Worm (Caenorhabditis elegans) whole organism, L2 larva: Measurements from ENCODE around the gene abf-6.
A peak's percentile ranks its signal among the peaks of the same experiment; 100 is the strongest.

ENCODE experiments used
- F13H6.1 ChIP-seq: sonication (generic microtip); optimal IDR thresholded peaks from 2 replicates; lab custom pipeline; 2016; ENCODE audit warnings: missing genetic modification characterization, missing compliant biosample characterization
- ZK546.5 ChIP-seq: sonication (generic microtip); optimal IDR thresholded peaks from 2 replicates; lab custom pipeline; 2017; ENCODE audit warnings: missing biosample characterization, missing genetic modification characterization
- aly-2 ChIP-seq: fragments of 150-350 bp; optimal IDR thresholded peaks from 2 replicates; lab custom pipeline; 2014; ENCODE audit warnings: missing biosample characterization, missing genetic modification characterization
- blmp-1 ChIP-seq: sonication (generic microtip); optimal IDR thresholded peaks from 2 replicates; lab custom pipeline; 2017; ENCODE audit warnings: missing genetic modification characterization, mild to moderate bottlenecking, missing compliant biosample characterization, antibody characterized with exemption, moderate library complexity; ENCODE audit not compliant: insufficient read depth
- ceh-16 ChIP-seq: fragments of 150-350 bp; optimal IDR thresholded peaks from 2 replicates; lab custom pipeline; 2014; ENCODE audit warnings: missing biosample characterization, missing genetic modification characterization
- ceh-82 ChIP-seq: fragments of 150-350 bp; optimal IDR thresholded peaks from 2 replicates; lab custom pipeline; 2014; ENCODE audit warnings: missing biosample characterization, missing genetic modification characterization
- crh-2 ChIP-seq: sonication (generic microtip); optimal IDR thresholded peaks from 2 replicates; lab custom pipeline; 2017; ENCODE audit warnings: missing biosample characterization, missing genetic modification characterization
- egl-27 ChIP-seq: sonication (generic microtip); optimal IDR thresholded peaks from 3 replicates; lab custom pipeline; 2017; ENCODE audit warnings: missing biosample characterization, missing genetic modification reagents, missing genetic modification characterization
- fos-1 ChIP-seq: fragments of 150-350 bp; optimal IDR thresholded peaks from 2 replicates; lab custom pipeline; 2014; ENCODE audit warnings: missing biosample characterization, missing genetic modification characterization
- lin-11 ChIP-seq: fragments of 150-350 bp; sonication (generic microtip); optimal IDR thresholded peaks from 2 replicates; lab custom pipeline; 2014; ENCODE audit warnings: missing biosample characterization, missing genetic modification characterization, inconsistent platforms, mixed read lengths
- lin-13 ChIP-seq: fragments of 150-350 bp; optimal IDR thresholded peaks from 2 replicates; lab custom pipeline; 2014; ENCODE audit warnings: missing biosample characterization, missing genetic modification reagents, missing genetic modification characterization
- mab-5 ChIP-seq: fragments of 150-350 bp; optimal IDR thresholded peaks from 2 replicates; lab custom pipeline; 2014; ENCODE audit warnings: missing biosample characterization, missing genetic modification characterization
- mdl-1 ChIP-seq, 2 experiments: fragments of 150-350 bp in 1 of 2; sonication (generic microtip) in 1 of 2; optimal IDR thresholded peaks; 2 replicates each; lab custom pipeline; 2017; ENCODE audit warnings: missing biosample characterization in 2 of 2, missing genetic modification characterization in 2 of 2
- nhr-10 ChIP-seq: sonication (generic microtip); optimal IDR thresholded peaks from 2 replicates; lab custom pipeline; 2017; ENCODE audit warnings: missing biosample characterization, missing genetic modification characterization
- nhr-11 ChIP-seq: fragments of 150-350 bp; optimal IDR thresholded peaks from 2 replicates; lab custom pipeline; 2014; ENCODE audit warnings: missing biosample characterization, missing genetic modification characterization
- nhr-129 ChIP-seq: fragments of 150-350 bp; optimal IDR thresholded peaks from 2 replicates; lab custom pipeline; 2014; ENCODE audit warnings: missing biosample characterization, missing genetic modification characterization
- nhr-21 ChIP-seq: fragments of 150-350 bp; optimal IDR thresholded peaks from 2 replicates; lab custom pipeline; 2014; ENCODE audit warnings: missing biosample characterization, missing genetic modification characterization
- nhr-237 ChIP-seq: fragments of 150-350 bp; optimal IDR thresholded peaks from 2 replicates; lab custom pipeline; 2014; ENCODE audit warnings: missing biosample characterization, missing genetic modification characterization
- nhr-25 ChIP-seq: fragments of 150-350 bp; sonication (generic microtip); optimal IDR thresholded peaks from 3 replicates; lab custom pipeline; 2014; ENCODE audit warnings: missing biosample characterization, missing genetic modification characterization
- nhr-6 ChIP-seq: fragments of 150-350 bp; optimal IDR thresholded peaks from 2 replicates; lab custom pipeline; 2014; ENCODE audit warnings: missing biosample characterization, missing genetic modification characterization
- peb-1 ChIP-seq: fragments of 150-350 bp; optimal IDR thresholded peaks from 2 replicates; lab custom pipeline; 2014; ENCODE audit warnings: missing biosample characterization, missing genetic modification characterization
- sem-4 ChIP-seq: fragments of 150-350 bp; optimal IDR thresholded peaks from 2 replicates; lab custom pipeline; 2014; ENCODE audit warnings: missing biosample characterization, missing genetic modification reagents, missing genetic modification characterization
- skn-1 ChIP-seq: sonication (generic microtip); optimal IDR thresholded peaks from 2 replicates; lab custom pipeline; 2017; ENCODE audit warnings: missing biosample characterization, missing genetic modification characterization
- sma-3 ChIP-seq: sonication (generic microtip); optimal IDR thresholded peaks from 2 replicates; lab custom pipeline; 2016; ENCODE audit warnings: missing genetic modification reagents, missing genetic modification characterization, missing compliant biosample characterization
- sma-9 ChIP-seq, 2 experiments: fragments of 150-350 bp in 1 of 2; sonication (generic microtip) in 1 of 2; optimal IDR thresholded peaks; 2 replicates each; lab custom pipeline; 2014 to 2016; ENCODE audit warnings: missing genetic modification characterization in 2 of 2, mild to moderate bottlenecking in 1 of 2, missing biosample characterization in 1 of 2, missing compliant biosample characterization in 1 of 2, missing genetic modification reagents in 1 of 2, moderate library complexity in 1 of 2
- snpc-4 ChIP-seq: fragments of 150-350 bp; optimal IDR thresholded peaks from 2 replicates; lab custom pipeline; 2014; ENCODE audit warnings: missing biosample characterization, missing genetic modification characterization
- unc-39 ChIP-seq: fragments of 150-350 bp; optimal IDR thresholded peaks from 2 replicates; lab custom pipeline; 2014; ENCODE audit warnings: missing biosample characterization, missing genetic modification characterization
- unc-55 ChIP-seq: fragments of 150-350 bp; sonication (generic microtip); optimal IDR thresholded peaks from 3 replicates; lab custom pipeline; 2014; ENCODE audit warnings: missing biosample characterization, missing genetic modification reagents, missing genetic modification characterization
- zag-1 ChIP-seq: fragments of 150-350 bp; optimal IDR thresholded peaks from 2 replicates; lab custom pipeline; 2014; ENCODE audit warnings: missing biosample characterization, missing genetic modification characterization
- ztf-1 ChIP-seq: fragments of 200-800 bp; sonication (Bioruptor generic); conservative IDR thresholded peaks from 2 replicates; pipeline ENCODE4 v1.3.6; 2022; ENCODE audit warnings: missing genetic modification characterization, missing compliant biosample characterization
- ztf-11 ChIP-seq: sonication (generic microtip); optimal IDR thresholded peaks from 2 replicates; lab custom pipeline; 2017; ENCODE audit warnings: missing biosample characterization, missing genetic modification characterization

Gene abf-6

DNA sequence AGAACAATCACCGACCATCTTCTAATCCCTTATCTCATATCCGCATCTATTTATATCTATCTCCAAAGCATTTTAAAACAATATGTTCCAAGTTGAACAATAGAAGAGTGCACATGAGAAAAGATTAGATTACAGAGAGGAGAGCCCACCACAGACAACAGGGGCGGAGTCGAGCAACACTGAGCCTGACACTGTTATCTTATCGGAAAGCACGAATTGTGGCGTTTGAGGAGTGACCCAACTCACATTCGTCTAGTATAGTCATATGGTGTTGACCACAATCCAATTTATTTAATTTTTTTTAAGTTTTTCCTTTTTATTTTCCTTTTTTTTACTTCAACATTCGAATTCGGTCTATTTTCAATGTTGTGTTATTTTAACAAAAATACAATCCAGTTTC is 13.2 kb upstream of the abf-6 start:
- TF ChIP-seq ztf-11 (tag; lab: Kevin White, UChicago) (no peak), nhr-11 (tag; lab: Kevin White, UChicago) (no peak), sma-9 (GFP tag; optimal IDR thresholded peaks at IDR 0.05; lab: Kevin White, UChicago) (peak; percentile 37), sma-9 (tag; optimal IDR thresholded peaks at IDR 0.05; lab: Kevin White, UChicago) (no peak), sma-3 (no peak), nhr-25 (tag; lab: Kevin White, UChicago) (no peak), skn-1 (no peak), fos-1 (peak; percentile 25), nhr-237 (tag; lab: Kevin White, UChicago) (no peak), F13H6.1 (tag; lab: Kevin White, UChicago) (peak; percentile 39), peb-1 (tag; lab: Kevin White, UChicago) (no peak), zag-1 (tag; lab: Kevin White, UChicago) (no peak), egl-27 (tag; lab: Kevin White, UChicago) (no peak)

DNA sequence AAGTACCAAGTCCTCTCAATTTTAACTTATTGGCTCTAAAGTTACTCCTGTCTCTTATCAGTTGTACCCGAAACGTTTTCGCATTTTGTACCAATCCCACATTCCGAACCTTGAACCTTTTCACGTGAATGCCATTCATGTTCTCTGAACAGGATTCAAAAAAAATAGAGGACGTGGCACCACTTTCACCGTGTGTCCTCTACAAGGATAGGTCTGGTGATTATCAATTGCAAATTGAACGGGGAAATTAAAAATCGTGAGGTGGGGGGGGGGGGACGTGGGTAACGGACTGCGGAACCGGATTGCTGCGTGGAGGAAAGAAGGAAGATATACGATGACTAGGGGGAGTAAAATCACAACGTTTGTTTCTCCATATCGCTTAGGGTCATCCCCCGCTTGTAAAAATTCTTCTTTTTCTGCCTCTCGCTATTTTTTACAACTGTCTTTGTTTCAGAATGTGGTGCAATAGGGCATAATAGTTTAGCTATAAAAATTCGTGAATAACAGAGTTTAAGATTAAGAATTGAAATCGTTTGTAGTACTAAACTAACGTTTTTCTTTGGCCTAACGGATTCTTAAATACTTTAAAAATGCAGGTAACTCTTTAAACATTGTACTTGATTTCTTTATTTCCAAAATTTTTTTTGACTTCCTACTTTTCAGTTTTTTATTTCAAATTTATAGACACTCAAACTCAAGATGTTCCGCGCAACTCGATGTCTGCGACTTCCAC is 12.0 kb upstream of the abf-6 start, which contains the start of gene alh-13:
alh-13 (plus strand) TSS at position 683 of the 733 bp plus-strand sequence.
- TF ChIP-seq mab-5 (tag; lab: Kevin White, UChicago) = no peak
- no peak for TF ChIP-seq sem-4 (tag; lab: Kevin White, UChicago)
- no peak for TF ChIP-seq fos-1
- peak; percentile 54 for TF ChIP-seq blmp-1 (tag; lab: Kevin White, UChicago)
- TF ChIP-seq mdl-1 (tag; optimal IDR thresholded peaks at IDR 0.05; lab: Kevin White, UChicago) = peak in 1 of 2 experiments; percentile 11
- TF ChIP-seq crh-2 = peak; percentile 31
- TF ChIP-seq nhr-21 (tag; lab: Kevin White, UChicago) = peak; percentile 62
- TF ChIP-seq unc-39 (tag; lab: Kevin White, UChicago) = no peak
- no peak for TF ChIP-seq nhr-10 (tag; lab: Kevin White, UChicago)
- TF ChIP-seq ceh-82 (tag; lab: Kevin White, UChicago) = no peak
- no peak for TF ChIP-seq snpc-4 (tag; lab: Kevin White, UChicago)
- TF ChIP-seq, all 48 proteins: peak for 4

DNA sequence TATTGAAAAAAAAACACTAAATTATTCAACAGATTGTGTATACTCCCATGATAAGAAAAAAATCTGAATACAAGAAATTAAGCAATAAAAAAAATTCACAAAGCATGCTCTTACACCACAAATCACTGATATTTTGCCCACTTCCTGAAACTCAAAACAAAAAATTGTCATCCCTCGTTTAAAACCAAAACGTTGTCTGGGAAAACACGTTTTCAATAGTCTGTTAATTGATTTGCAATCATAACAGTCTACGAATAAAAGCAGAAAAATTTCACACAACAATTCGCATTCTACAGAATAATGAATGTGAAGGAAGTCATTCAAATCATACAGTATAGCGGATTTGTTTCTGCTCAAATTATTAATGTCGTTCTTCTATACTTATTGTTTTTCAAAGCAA is 6.3 kb upstream of the abf-6 start, which contains the start of gene str-124:
str-124 (plus strand) TSS at position 301 of the 400 bp plus-strand sequence.
- TF ChIP-seq ceh-16 (tag; lab: Kevin White, UChicago) (no peak), ZK546.5 (no peak), nhr-129 (tag; lab: Kevin White, UChicago) (no peak), nhr-21 (tag; lab: Kevin White, UChicago) (no peak), lin-13 (GFP tag; lab: Kevin White, UChicago) (no peak), nhr-11 (tag; lab: Kevin White, UChicago) (no peak), lin-11 (tag; lab: Kevin White, UChicago) (no peak), zag-1 (tag; lab: Kevin White, UChicago) (no peak), peb-1 (tag; lab: Kevin White, UChicago) (no peak), aly-2 (tag; lab: Kevin White, UChicago) (no peak), unc-55 (no peak)
- TF ChIP-seq, all 48 proteins: peak for 0

DNA sequence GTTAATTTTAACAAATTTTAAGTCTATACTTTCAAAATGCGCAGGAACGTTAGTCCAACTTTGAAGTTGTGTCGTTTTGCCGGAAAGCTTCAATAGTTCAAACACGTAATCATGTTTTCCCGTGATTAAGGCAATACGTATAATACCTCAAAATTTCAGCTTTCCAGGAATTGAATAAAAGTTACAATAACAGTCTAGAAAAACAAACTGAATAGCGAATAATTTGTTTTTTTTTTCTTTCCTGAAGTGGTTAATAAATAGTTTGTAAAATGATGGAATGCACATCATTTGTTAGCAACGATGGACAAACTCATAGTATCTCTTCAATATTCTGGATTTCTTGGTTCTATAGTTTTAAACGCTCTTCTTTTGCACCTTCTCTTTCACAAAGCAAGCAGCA is 3.9 kb upstream of the abf-6 start, which contains the start of gene str-123:
str-123 (plus strand) TSS at position 301 of the 400 bp plus-strand sequence.
- no peak for TF ChIP-seq fos-1
- no peak for TF ChIP-seq nhr-25 (tag; lab: Kevin White, UChicago)

DNA sequence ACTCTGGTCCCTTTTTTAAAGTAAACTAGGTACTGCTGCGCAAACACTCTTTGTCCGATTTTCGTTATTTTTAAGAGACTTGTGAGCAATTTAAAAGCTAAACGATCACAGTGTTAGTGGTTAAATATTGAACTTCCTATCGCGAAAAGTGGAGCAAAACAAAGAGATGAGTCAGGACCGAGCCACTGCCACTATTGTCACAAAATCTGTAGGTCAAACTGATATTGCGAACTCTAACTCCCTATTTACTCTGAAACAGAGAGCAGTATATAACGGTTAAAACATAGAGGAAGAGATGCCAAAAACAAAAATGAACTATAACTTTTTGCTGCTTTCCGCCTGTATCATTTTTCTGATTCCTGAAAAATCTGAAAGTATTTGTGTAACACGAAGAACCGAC is 1.4 kb upstream of the abf-6 start, which contains the start of gene abf-5:
abf-5 (plus strand) TSS at position 301 of the 400 bp plus-strand sequence.
- no peak for TF ChIP-seq ztf-1
- no peak for TF ChIP-seq ZK546.5
- no peak for TF ChIP-seq nhr-11 (tag; lab: Kevin White, UChicago)
- TF ChIP-seq unc-39 (tag; lab: Kevin White, UChicago) = no peak
- TF ChIP-seq ceh-16 (tag; lab: Kevin White, UChicago) = no peak
- no peak for TF ChIP-seq lin-13 (GFP tag; lab: Kevin White, UChicago)
- no peak for TF ChIP-seq nhr-6 (tag; lab: Kevin White, UChicago)
- TF ChIP-seq snpc-4 (tag; lab: Kevin White, UChicago) = no peak
- no peak for TF ChIP-seq ztf-11 (tag; lab: Kevin White, UChicago)
